Worm (Caenorhabditis elegans) whole organism, L2 larva: ENCODE data around the gene F01G10.4.

Experiments used
- C34F6.9 ChIP-seq: fragments of 150-350 bp; optimal IDR thresholded peaks from 2 replicates; lab custom pipeline; 2014; ENCODE audit warnings: missing biosample characterization, missing genetic modification characterization
- Y55F3AM.14 ChIP-seq: fragments of 200-800 bp; sonication (Bioruptor generic); optimal IDR thresholded peaks from 2 replicates; lab custom pipeline; 2018; ENCODE audit warnings: mild to moderate bottlenecking, missing genetic modification characterization, missing compliant biosample characterization
- ZK546.5 ChIP-seq: sonication (generic microtip); optimal IDR thresholded peaks from 2 replicates; lab custom pipeline; 2017; ENCODE audit warnings: missing biosample characterization, missing genetic modification characterization
- ama-1 ChIP-seq: fragments of 150-350 bp; optimal IDR thresholded peaks from 2 replicates; lab custom pipeline; 2018; ENCODE audit warnings: inconsistent platforms
- blmp-1 ChIP-seq: sonication (generic microtip); optimal IDR thresholded peaks from 2 replicates; lab custom pipeline; 2017; ENCODE audit warnings: missing genetic modification characterization, mild to moderate bottlenecking, missing compliant biosample characterization, antibody characterized with exemption, moderate library complexity; ENCODE audit not compliant: insufficient read depth
- ceh-82 ChIP-seq: fragments of 150-350 bp; optimal IDR thresholded peaks from 2 replicates; lab custom pipeline; 2014; ENCODE audit warnings: missing biosample characterization, missing genetic modification characterization
- crh-2 ChIP-seq: sonication (generic microtip); optimal IDR thresholded peaks from 2 replicates; lab custom pipeline; 2017; ENCODE audit warnings: missing biosample characterization, missing genetic modification characterization
- dmd-4 ChIP-seq: sonication (generic microtip); optimal IDR thresholded peaks from 2 replicates; lab custom pipeline; 2017; ENCODE audit warnings: missing biosample characterization, missing genetic modification characterization
- egl-27 ChIP-seq: sonication (generic microtip); optimal IDR thresholded peaks from 3 replicates; lab custom pipeline; 2017; ENCODE audit warnings: missing biosample characterization, missing genetic modification reagents, missing genetic modification characterization
- elt-1 ChIP-seq: fragments of 150-350 bp; optimal IDR thresholded peaks from 2 replicates; lab custom pipeline; 2014; ENCODE audit warnings: missing biosample characterization, missing genetic modification characterization
- elt-3 ChIP-seq: sonication (generic microtip); optimal IDR thresholded peaks from 2 replicates; lab custom pipeline; 2017; ENCODE audit warnings: missing biosample characterization, missing genetic modification characterization
- fos-1 ChIP-seq: fragments of 150-350 bp; optimal IDR thresholded peaks from 2 replicates; lab custom pipeline; 2014; ENCODE audit warnings: missing biosample characterization, missing genetic modification characterization
- gmeb-1 ChIP-seq: fragments of 150-350 bp; optimal IDR thresholded peaks from 2 replicates; lab custom pipeline; 2014; ENCODE audit warnings: missing biosample characterization, missing genetic modification characterization
- lin-13 ChIP-seq: fragments of 150-350 bp; optimal IDR thresholded peaks from 2 replicates; lab custom pipeline; 2014; ENCODE audit warnings: missing biosample characterization, missing genetic modification reagents, missing genetic modification characterization
- lsy-2 ChIP-seq, 2 experiments: fragments of 150-350 bp in 1 of 2; sonication (generic microtip) in 1 of 2; optimal IDR thresholded peaks; 2 replicates each; lab custom pipeline; 2014 to 2017; ENCODE audit warnings: missing biosample characterization in 2 of 2, missing genetic modification characterization in 2 of 2
- mab-5 ChIP-seq: fragments of 150-350 bp; optimal IDR thresholded peaks from 2 replicates; lab custom pipeline; 2014; ENCODE audit warnings: missing biosample characterization, missing genetic modification characterization
- mbf-1 ChIP-seq: sonication (generic microtip); optimal IDR thresholded peaks from 2 replicates; lab custom pipeline; 2017; ENCODE audit warnings: missing biosample characterization, missing genetic modification characterization
- mdl-1 ChIP-seq, 2 experiments: fragments of 150-350 bp in 1 of 2; sonication (generic microtip) in 1 of 2; optimal IDR thresholded peaks; 2 replicates each; lab custom pipeline; 2017; ENCODE audit warnings: missing biosample characterization in 2 of 2, missing genetic modification characterization in 2 of 2
- nhr-10 ChIP-seq: sonication (generic microtip); optimal IDR thresholded peaks from 2 replicates; lab custom pipeline; 2017; ENCODE audit warnings: missing biosample characterization, missing genetic modification characterization
- nhr-12 ChIP-seq: fragments of 150-350 bp; optimal IDR thresholded peaks from 2 replicates; lab custom pipeline; 2014; ENCODE audit warnings: missing biosample characterization, missing genetic modification characterization
- nhr-129 ChIP-seq: fragments of 150-350 bp; optimal IDR thresholded peaks from 2 replicates; lab custom pipeline; 2014; ENCODE audit warnings: missing biosample characterization, missing genetic modification characterization
- nhr-23 ChIP-seq: fragments of 150-350 bp; optimal IDR thresholded peaks from 2 replicates; lab custom pipeline; 2014; ENCODE audit warnings: missing biosample characterization, missing genetic modification reagents, missing genetic modification characterization
- nhr-237 ChIP-seq: fragments of 150-350 bp; optimal IDR thresholded peaks from 2 replicates; lab custom pipeline; 2014; ENCODE audit warnings: missing biosample characterization, missing genetic modification characterization
- nhr-25 ChIP-seq: fragments of 150-350 bp; sonication (generic microtip); optimal IDR thresholded peaks from 3 replicates; lab custom pipeline; 2014; ENCODE audit warnings: missing biosample characterization, missing genetic modification characterization
- nhr-6 ChIP-seq: fragments of 150-350 bp; optimal IDR thresholded peaks from 2 replicates; lab custom pipeline; 2014; ENCODE audit warnings: missing biosample characterization, missing genetic modification characterization
- nhr-77 ChIP-seq: fragments of 150-350 bp; optimal IDR thresholded peaks from 2 replicates; lab custom pipeline; 2014; ENCODE audit warnings: missing biosample characterization, missing genetic modification characterization
- peb-1 ChIP-seq: fragments of 150-350 bp; optimal IDR thresholded peaks from 2 replicates; lab custom pipeline; 2014; ENCODE audit warnings: missing biosample characterization, missing genetic modification characterization
- sem-4 ChIP-seq: fragments of 150-350 bp; optimal IDR thresholded peaks from 2 replicates; lab custom pipeline; 2014; ENCODE audit warnings: missing biosample characterization, missing genetic modification reagents, missing genetic modification characterization
- sma-3 ChIP-seq: sonication (generic microtip); optimal IDR thresholded peaks from 2 replicates; lab custom pipeline; 2016; ENCODE audit warnings: missing genetic modification reagents, missing genetic modification characterization, missing compliant biosample characterization
- sma-9 ChIP-seq, 2 experiments: fragments of 150-350 bp in 1 of 2; sonication (generic microtip) in 1 of 2; optimal IDR thresholded peaks; 2 replicates each; lab custom pipeline; 2014 to 2016; ENCODE audit warnings: missing genetic modification characterization in 2 of 2, mild to moderate bottlenecking in 1 of 2, missing biosample characterization in 1 of 2, missing compliant biosample characterization in 1 of 2, missing genetic modification reagents in 1 of 2, moderate library complexity in 1 of 2
- snpc-4 ChIP-seq: fragments of 150-350 bp; optimal IDR thresholded peaks from 2 replicates; lab custom pipeline; 2014; ENCODE audit warnings: missing biosample characterization, missing genetic modification characterization
- unc-55 ChIP-seq: fragments of 150-350 bp; sonication (generic microtip); optimal IDR thresholded peaks from 3 replicates; lab custom pipeline; 2014; ENCODE audit warnings: missing biosample characterization, missing genetic modification reagents, missing genetic modification characterization
- unc-62 ChIP-seq: fragments of 150-350 bp; optimal IDR thresholded peaks from 2 replicates; lab custom pipeline; 2014; ENCODE audit warnings: missing biosample characterization, missing genetic modification reagents, missing genetic modification characterization
- ztf-11 ChIP-seq: sonication (generic microtip); optimal IDR thresholded peaks from 2 replicates; lab custom pipeline; 2017; ENCODE audit warnings: missing biosample characterization, missing genetic modification characterization

F01G10.4 gene

DNA sequence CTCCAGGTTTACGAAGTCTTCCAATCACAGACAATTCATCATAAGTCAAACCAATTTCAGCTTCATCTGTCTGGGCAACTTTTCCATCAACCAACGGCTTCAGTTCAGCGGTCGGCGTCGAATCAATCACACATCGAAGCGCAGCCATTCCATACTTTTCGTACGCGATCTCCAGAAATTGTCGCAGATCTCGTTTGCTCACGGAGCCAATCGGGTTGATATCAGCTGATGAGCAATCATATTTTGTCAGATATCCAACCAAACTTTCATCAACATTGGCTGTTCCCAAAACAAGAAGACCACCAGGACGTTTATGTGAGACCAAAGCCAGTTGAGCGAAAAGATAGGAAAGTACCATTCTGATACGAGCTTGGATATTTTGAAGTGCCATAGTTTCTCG is 17.0 kb downstream of the F01G10.4 start:
- TF ChIP-seq nhr-6 (tag; lab: Kevin White, UChicago) (no peak), elt-1 (tag; lab: Kevin White, UChicago) (no peak), elt-3 (no peak), ama-1 (lab: Kevin White, UChicago) (no peak), unc-55 (no peak), blmp-1 (no peak), mbf-1 (tag; lab: Kevin White, UChicago) (no peak), fos-1 (no peak), ceh-82 (tag; lab: Kevin White, UChicago) (no peak), sma-9 (GFP tag; optimal IDR thresholded peaks at IDR 0.05; lab: Kevin White, UChicago) (no peak), sma-9 (tag; optimal IDR thresholded peaks at IDR 0.05; lab: Kevin White, UChicago) (no peak), sem-4 (tag; lab: Kevin White, UChicago) (no peak), dmd-4 (tag; lab: Kevin White, UChicago) (no peak), egl-27 (no peak), nhr-12 (no peak), C34F6.9 (tag; lab: Kevin White, UChicago) (no peak), lin-13 (GFP tag; lab: Kevin White, UChicago) (no peak)

- TF ChIP-seq nhr-237 (tag; lab: Kevin White, UChicago): no peak
- no peak for TF ChIP-seq mbf-1 (tag; lab: Kevin White, UChicago)
- no peak for TF ChIP-seq peb-1 (tag; lab: Kevin White, UChicago)
- no peak for TF ChIP-seq nhr-6 (tag; lab: Kevin White, UChicago)
- no peak for TF ChIP-seq crh-2 (tag; lab: Kevin White, UChicago)
- TF ChIP-seq gmeb-1 (tag; lab: Kevin White, UChicago): no peak
- no peak for TF ChIP-seq Y55F3AM.14 (GFP tag; lab: Kevin White, UChicago)
- TF ChIP-seq dmd-4 (tag; lab: Kevin White, UChicago): no peak
- no peak for TF ChIP-seq ztf-11 (tag; lab: Kevin White, UChicago)
- no peak for TF ChIP-seq nhr-12
- TF ChIP-seq egl-27: no peak
- TF ChIP-seq nhr-23: no peak
Observed at ce11 chrIV:10214811-10215210, 17.5 kb downstream of the F01G10.4 start, which contains the start of gene abt-1. Gene abt-1 (minus strand): TSS chrIV:10214911.

ce11 chrIV:10206182-10206581 is 26.2 kb downstream of the F01G10.4 start, which contains the start of gene K04D7.6:
Gene K04D7.6 (minus strand): TSS chrIV:10206282.
- TF ChIP-seq mdl-1 (tag; optimal IDR thresholded peaks at IDR 0.05; lab: Kevin White, UChicago) (no peak), C34F6.9 (tag; lab: Kevin White, UChicago) (no peak), mab-5 (tag; lab: Kevin White, UChicago) (no peak), sma-3 (no peak), elt-1 (tag; lab: Kevin White, UChicago) (no peak), nhr-77 (tag; lab: Kevin White, UChicago) (no peak), nhr-12 (no peak), peb-1 (tag; lab: Kevin White, UChicago) (no peak), blmp-1 (no peak), ztf-11 (tag; lab: Kevin White, UChicago) (no peak), egl-27 (no peak)

DNA sequence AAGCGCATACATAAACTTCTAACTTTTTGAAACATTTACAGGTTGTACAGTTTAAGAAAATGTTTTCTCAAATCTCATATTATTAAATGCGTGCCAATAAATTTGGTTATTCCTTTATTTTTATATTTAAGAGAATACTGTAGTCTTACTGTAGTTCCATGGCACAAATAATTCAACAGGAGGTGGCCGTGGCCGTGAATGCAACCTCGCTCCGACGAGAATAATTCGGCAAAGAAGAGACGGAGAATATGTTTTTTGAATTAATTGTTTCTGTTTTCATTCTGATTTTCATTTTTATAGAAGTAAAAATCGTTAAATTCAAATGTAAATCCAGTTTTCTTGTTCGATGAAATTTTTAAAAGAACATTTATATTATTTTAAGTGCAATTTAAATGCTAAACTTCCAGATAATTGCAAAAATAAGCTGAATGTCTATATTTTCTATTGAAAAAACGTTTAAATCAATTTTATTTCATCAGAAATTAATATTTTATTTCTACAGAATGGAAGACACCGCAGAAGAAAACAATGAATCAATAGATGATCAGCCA is 35.0 kb downstream of the F01G10.4 start, which contains the start of gene gon-4:
Gene gon-4, plus strand, starts transcription at position 501 of the 551 bp plus-strand sequence.
- TF ChIP-seq sem-4 (tag; lab: Kevin White, UChicago) (no peak), nhr-10 (tag; lab: Kevin White, UChicago) (no peak), nhr-129 (tag; lab: Kevin White, UChicago) (no peak), nhr-237 (tag; lab: Kevin White, UChicago) (no peak), unc-62 (GFP tag; lab: Kevin White, UChicago) (no peak), nhr-6 (tag; lab: Kevin White, UChicago) (no peak), ztf-11 (tag; lab: Kevin White, UChicago) (no peak), nhr-25 (no peak), dmd-4 (tag; lab: Kevin White, UChicago) (no peak), ZK546.5 (tag; lab: Kevin White, UChicago) (no peak), C34F6.9 (tag; lab: Kevin White, UChicago) (no peak), crh-2 (tag; lab: Kevin White, UChicago) (no peak), blmp-1 (no peak), lsy-2 (tag; optimal IDR thresholded peaks at IDR 0.05; lab: Kevin White, UChicago) (no peak), nhr-23 (no peak), snpc-4 (no peak)
